Worm (Caenorhabditis elegans) whole organism, L3 larva: Measurements from ENCODE around the gene ddx-19.

ENCODE experiments used
- ama-1 ChIP-seq: fragments of 150-350 bp; optimal IDR thresholded peaks from 2 replicates; lab custom pipeline; 2018
- ceh-82 ChIP-seq: fragments of 150-350 bp; optimal IDR thresholded peaks from 2 replicates; lab custom pipeline; 2014; ENCODE audit warnings: missing biosample characterization, missing genetic modification characterization
- nhr-11 ChIP-seq: fragments of 150-350 bp; optimal IDR thresholded peaks from 2 replicates; lab custom pipeline; 2014; ENCODE audit warnings: missing biosample characterization, missing genetic modification characterization
- nhr-12 ChIP-seq: fragments of 150-350 bp; optimal IDR thresholded peaks from 2 replicates; lab custom pipeline; 2014; ENCODE audit warnings: missing biosample characterization, missing genetic modification characterization
- pqm-1 ChIP-seq: fragments of 150-350 bp; optimal IDR thresholded peaks from 2 replicates; lab custom pipeline; 2017; ENCODE audit warnings: missing biosample characterization, missing genetic modification characterization, inconsistent platforms
- snpc-4 ChIP-seq: fragments of 150-350 bp; optimal IDR thresholded peaks from 2 replicates; lab custom pipeline; 2014; ENCODE audit warnings: missing biosample characterization, missing genetic modification characterization

DNA sequence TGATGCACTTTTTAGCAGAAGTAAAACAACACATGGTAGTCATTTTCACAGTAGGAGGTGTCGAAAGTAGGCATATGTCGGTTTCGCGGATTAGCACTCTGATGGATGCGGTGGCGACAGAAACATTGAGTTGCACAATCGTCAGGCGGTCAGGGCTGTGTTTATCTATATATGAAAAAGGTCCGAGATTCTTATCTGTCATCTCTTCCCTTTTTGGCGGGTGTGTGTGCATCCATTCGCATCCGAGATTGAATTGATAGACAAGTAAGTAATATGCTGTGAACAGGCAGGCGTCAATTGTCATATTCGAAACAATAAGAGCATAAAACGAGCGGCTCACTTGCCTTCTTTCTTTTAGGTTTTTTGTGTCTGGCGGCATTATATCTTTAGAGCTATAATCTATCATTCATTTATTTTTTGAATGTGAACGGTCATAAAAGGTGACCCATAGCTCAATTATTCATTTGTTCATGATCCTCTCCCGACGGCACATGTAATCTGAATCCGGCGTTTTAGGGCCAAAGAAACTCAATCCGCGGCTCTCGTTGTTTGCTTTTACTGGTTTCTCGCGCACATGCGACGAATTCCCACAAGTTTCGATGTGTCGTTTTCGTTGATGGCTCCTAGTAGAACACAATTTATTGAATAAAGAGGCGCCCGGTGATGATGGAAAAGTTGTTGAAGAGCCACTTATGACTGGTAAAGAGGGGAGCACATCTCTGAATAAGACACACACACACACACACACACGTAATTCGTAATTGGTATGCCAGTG is 14.1 kb downstream of the ddx-19 start:
- TF ChIP-seq ceh-82 (tag; lab: Kevin White, UChicago) = no peak
- TF ChIP-seq pqm-1 (tag; lab: Kevin White, UChicago) = no peak
- no peak for TF ChIP-seq ama-1 (lab: Kevin White, UChicago)
- no peak for TF ChIP-seq snpc-4
- no peak for TF ChIP-seq nhr-12
- no peak for TF ChIP-seq nhr-11 (tag; lab: Kevin White, UChicago)
